Fruit fly (Drosophila melanogaster) whole organism, embryonic: ENCODE data around the gene CG6788.
A peak's percentile ranks its signal among the peaks of the same experiment; 100 is the strongest.

Experiments
- Atf6 ChIP-seq: fragments of 200-800 bp; sonication (Bioruptor generic); IDR thresholded peaks from 2 replicates; pipeline ENCODE4 v1.3.6; 2022; ENCODE audit warnings: missing biosample characterization, missing genetic modification characterization
- Awh ChIP-seq: fragments of 200-800 bp; sonication (Bioruptor generic); IDR thresholded peaks from 2 replicates; pipeline ENCODE4, ENCODE4 v1.3.6; 2022; ENCODE audit warnings: missing biosample characterization, missing genetic modification characterization
- BtbVII ChIP-seq: fragments of 200-800 bp; sonication (Bioruptor generic); optimal IDR thresholded peaks from 3 replicates; lab custom pipeline; 2017; ENCODE audit warnings: missing biosample characterization, mild to moderate bottlenecking, missing genetic modification characterization
- Bteb2 ChIP-seq: fragments of 200-800 bp; sonication (Bioruptor generic); optimal IDR thresholded peaks from 2 replicates; lab custom pipeline; 2016; ENCODE audit warnings: missing biosample characterization, missing genetic modification characterization
- CG12155 ChIP-seq: fragments of 200-800 bp; sonication (Bioruptor generic); optimal IDR thresholded peaks from 3 replicates; lab custom pipeline; 2016; ENCODE audit warnings: missing biosample characterization, missing genetic modification characterization
- CG12299 ChIP-seq: fragments of 200-800 bp; sonication (Bioruptor generic); optimal IDR thresholded peaks from 2 replicates; lab custom pipeline; 2018; ENCODE audit warnings: missing biosample characterization, mild to moderate bottlenecking, missing genetic modification characterization
- CG12942 ChIP-seq: fragments of 200-800 bp; sonication (Bioruptor generic); optimal IDR thresholded peaks from 3 replicates; lab custom pipeline; 2016; ENCODE audit warnings: missing biosample characterization, missing genetic modification characterization
- CG14965 ChIP-seq: fragments of 200-800 bp; sonication (Bioruptor generic); optimal IDR thresholded peaks from 2 replicates; lab custom pipeline; 2016; ENCODE audit warnings: missing biosample characterization, missing genetic modification characterization, borderline replicate concordance
- CG15696 ChIP-seq: fragments of 200-800 bp; sonication (Bioruptor generic); optimal IDR thresholded peaks from 2 replicates; lab custom pipeline; 2019; ENCODE audit warnings: missing biosample characterization, mild to moderate bottlenecking, missing genetic modification characterization, moderate library complexity
- CG16815 ChIP-seq: fragments of 200-800 bp; sonication (Bioruptor generic); optimal IDR thresholded peaks from 3 replicates; lab custom pipeline; 2017; ENCODE audit warnings: missing biosample characterization, mild to moderate bottlenecking, missing genetic modification characterization
- CG17829 ChIP-seq: fragments of 200-800 bp; optimal IDR thresholded peaks from 2 replicates; lab custom pipeline; 2019; ENCODE audit warnings: missing biosample characterization, mild to moderate bottlenecking, missing genetic modification characterization, moderate library complexity
- CG2199 ChIP-seq: fragments of 200-800 bp; sonication (Bioruptor generic); IDR thresholded peaks from 3 replicates; pipeline ENCODE4 v1.3.6; 2022; ENCODE audit warnings: missing biosample characterization, missing genetic modification characterization
- CG31388 ChIP-seq: fragments of 200-800 bp; sonication (Bioruptor generic); optimal IDR thresholded peaks from 2 replicates; lab custom pipeline; 2016; ENCODE audit warnings: missing biosample characterization, missing genetic modification characterization
- CG3847 ChIP-seq: fragments of 200-800 bp; sonication (Bioruptor generic); IDR thresholded peaks from 2 replicates; pipeline ENCODE4 v1.3.6; 2022; ENCODE audit warnings: missing biosample characterization, missing genetic modification characterization
- CG4360 ChIP-seq: fragments of 200-800 bp; sonication (Bioruptor generic); IDR thresholded peaks from 2 replicates; pipeline ENCODE4 v1.3.6; 2022; ENCODE audit warnings: missing biosample characterization, missing genetic modification characterization
- CG4424 ChIP-seq: fragments of 200-800 bp; sonication (Bioruptor generic); optimal IDR thresholded peaks from 3 replicates; lab custom pipeline; 2016; ENCODE audit warnings: missing biosample characterization, missing genetic modification characterization
- CG6272 ChIP-seq: fragments of 200-800 bp; sonication (Bioruptor generic); IDR thresholded peaks from 2 replicates; pipeline ENCODE4 v1.3.6; 2022; ENCODE audit warnings: missing biosample characterization, missing genetic modification characterization
- CG7556 ChIP-seq: fragments of 200-800 bp; sonication (Bioruptor generic); optimal IDR thresholded peaks from 2 replicates; lab custom pipeline; 2017; ENCODE audit warnings: missing biosample characterization, mild to moderate bottlenecking, missing genetic modification characterization
- CG8478 ChIP-seq: fragments of >200 bp; optimal IDR thresholded peaks from 2 replicates; lab custom pipeline; 2018
- Doc2 ChIP-seq: fragments of 200-800 bp; sonication (Bioruptor generic); IDR thresholded peaks from 2 replicates; pipeline ENCODE4 v1.3.6; 2022; ENCODE audit warnings: missing biosample characterization, missing genetic modification characterization
- HLH3B ChIP-seq: fragments of 200-800 bp; sonication (Bioruptor generic); IDR thresholded peaks from 2 replicates; pipeline ENCODE4 v1.3.6; 2022; ENCODE audit warnings: missing biosample characterization, missing genetic modification characterization
- Hey ChIP-seq: fragments of 200-800 bp; sonication (Bioruptor generic); optimal IDR thresholded peaks from 3 replicates; lab custom pipeline; 2018; ENCODE audit warnings: missing biosample characterization, mild to moderate bottlenecking, missing genetic modification characterization
- Hr78 ChIP-seq, 2 experiments: fragments of 200-800 bp in 1 of 2; fragments of >200 bp in 1 of 2; sonication (Bioruptor generic) in 1 of 2; optimal IDR thresholded peaks; 2 replicates each; lab custom pipeline; 2017 to 2019; ENCODE audit warnings: missing biosample characterization in 2 of 2, missing genetic modification characterization in 2 of 2, mild to moderate bottlenecking in 1 of 2, moderate library complexity in 1 of 2
- Max ChIP-seq: fragments of 200-800 bp; sonication (Bioruptor generic); optimal IDR thresholded peaks from 2 replicates; lab custom pipeline; 2016; ENCODE audit warnings: missing biosample characterization, mild to moderate bottlenecking, missing genetic modification characterization
- Ptx1 ChIP-seq: fragments of 200-800 bp; sonication (Bioruptor generic); IDR thresholded peaks from 2 replicates; pipeline ENCODE4 v1.3.6; 2022; ENCODE audit warnings: missing biosample characterization, missing genetic modification characterization
- Sin3A ChIP-seq: fragments of >200 bp; optimal IDR thresholded peaks from 2 replicates; lab custom pipeline; 2018
- Spps ChIP-seq: fragments of 200-800 bp; sonication (Bioruptor generic); optimal IDR thresholded peaks from 2 replicates; lab custom pipeline; 2018; ENCODE audit warnings: missing biosample characterization, mild to moderate bottlenecking, missing genetic modification characterization
- Vsx1 ChIP-seq: fragments of 200-800 bp; sonication (Bioruptor generic); optimal IDR thresholded peaks from 2 replicates; lab custom pipeline; 2017; ENCODE audit warnings: missing biosample characterization, mild to moderate bottlenecking, missing genetic modification characterization, missing genetic modification reagents
- ara ChIP-seq: fragments of 200-800 bp; sonication (Bioruptor generic); IDR thresholded peaks from 2 replicates; pipeline ENCODE4 v1.3.6; 2022; ENCODE audit warnings: missing biosample characterization, missing genetic modification characterization
- ato ChIP-seq: fragments of 200-800 bp; sonication (Bioruptor generic); IDR thresholded peaks from 2 replicates; pipeline ENCODE4 v1.3.6; 2022; ENCODE audit warnings: missing biosample characterization, missing genetic modification characterization; ENCODE audit not compliant: partially characterized antibody
- ci ChIP-seq: fragments of 200-800 bp; sonication (Bioruptor generic); IDR thresholded peaks from 3 replicates; pipeline ENCODE4 v1.3.6; 2022; ENCODE audit warnings: missing biosample characterization, missing genetic modification characterization
- crc ChIP-seq: fragments of 200-800 bp; sonication (Bioruptor generic); optimal IDR thresholded peaks from 2 replicates; lab custom pipeline; 2016; ENCODE audit warnings: missing biosample characterization, missing genetic modification characterization
- cwo ChIP-seq: fragments of 200-800 bp; sonication (Bioruptor generic); optimal IDR thresholded peaks from 3 replicates; lab custom pipeline; 2017; ENCODE audit warnings: missing biosample characterization, missing genetic modification characterization, mild to moderate bottlenecking, moderate library complexity, missing genetic modification reagents
- dimm ChIP-seq: fragments of 200-800 bp; sonication (Bioruptor generic); IDR thresholded peaks from 2 replicates; pipeline ENCODE4 v1.3.6; 2022; ENCODE audit warnings: missing biosample characterization, missing genetic modification characterization
- disco-r ChIP-seq: fragments of 200-800 bp; sonication (Bioruptor generic); optimal IDR thresholded peaks from 2 replicates; lab custom pipeline; 2016; ENCODE audit warnings: missing biosample characterization, missing genetic modification characterization
- fd102C ChIP-seq: fragments of 200-800 bp; sonication (Bioruptor generic); optimal IDR thresholded peaks from 2 replicates; lab custom pipeline; 2018; ENCODE audit warnings: missing biosample characterization, mild to moderate bottlenecking, missing genetic modification characterization, moderate library complexity
- fd64A ChIP-seq: fragments of 200-800 bp; sonication (Bioruptor generic); optimal IDR thresholded peaks from 3 replicates; lab custom pipeline; 2018; ENCODE audit warnings: missing biosample characterization, mild to moderate bottlenecking, missing genetic modification characterization
- gsb ChIP-seq: fragments of 200-800 bp; sonication (Bioruptor generic); IDR thresholded peaks from 2 replicates; pipeline ENCODE4 v1.3.6; 2022; ENCODE audit warnings: missing biosample characterization, missing genetic modification characterization
- h ChIP-seq: fragments of >200 bp; optimal IDR thresholded peaks from 2 replicates; lab custom pipeline; 2017
- lov ChIP-seq, 2 experiments: fragments of 200-800 bp in 1 of 2; fragments of >200 bp in 1 of 2; sonication (Bioruptor generic) in 1 of 2; IDR thresholded peaks in 1 of 2; optimal IDR thresholded peaks in 1 of 2; 2 replicates in 1 of 2; 3 replicates in 1 of 2; pipeline versions ENCODE4 v1.3.6 to Lab custom; 2017 to 2022; ENCODE audit warnings: missing biosample characterization in 1 of 2, missing genetic modification characterization in 1 of 2
- otp ChIP-seq: fragments of 200-800 bp; sonication (Bioruptor generic); IDR thresholded peaks from 3 replicates; pipeline ENCODE4, ENCODE4 v1.3.6; 2022; ENCODE audit warnings: missing biosample characterization, missing genetic modification characterization
- sc ChIP-seq, 3 experiments: fragments of >200 bp in 2 of 3; fragments of 200-800 bp in 1 of 3; sonication (Bioruptor generic) in 1 of 3; optimal IDR thresholded peaks; 2 replicates in 2 of 3; 3 replicates in 1 of 3; lab custom pipeline; 2017; ENCODE audit warnings: mild to moderate bottlenecking in 1 of 3, missing biosample characterization in 1 of 3, missing genetic modification characterization in 1 of 3, missing genetic modification reagents in 1 of 3
- scrt ChIP-seq: fragments of 200-800 bp; sonication (Bioruptor generic); optimal IDR thresholded peaks from 2 replicates; lab custom pipeline; 2018; ENCODE audit warnings: missing biosample characterization, mild to moderate bottlenecking, missing genetic modification characterization, moderate library complexity
- slbo ChIP-seq: fragments of 200-800 bp; sonication (Bioruptor generic); IDR thresholded peaks from 2 replicates; pipeline ENCODE4 v1.3.6; 2022; ENCODE audit warnings: missing biosample characterization, missing genetic modification characterization
- so ChIP-seq: fragments of 200-800 bp; sonication (Bioruptor generic); IDR thresholded peaks from 3 replicates; pipeline ENCODE4 v1.3.6; 2022; ENCODE audit warnings: missing biosample characterization, missing genetic modification characterization
- sr ChIP-seq: fragments of 200-800 bp; sonication (Bioruptor generic); IDR thresholded peaks from 3 replicates; pipeline ENCODE4 v1.3.6; 2022; ENCODE audit warnings: missing biosample characterization, missing genetic modification characterization
- ssp ChIP-seq: fragments of 200-800 bp; sonication (Bioruptor generic); IDR thresholded peaks from 2 replicates; pipeline ENCODE4 v1.3.6; 2022; ENCODE audit warnings: missing biosample characterization, missing genetic modification characterization
- tll ChIP-seq, 2 experiments: fragments of 200-800 bp in 1 of 2; fragments of >200 bp in 1 of 2; sonication (Bioruptor generic) in 1 of 2; optimal IDR thresholded peaks; 2 replicates each; lab custom pipeline; 2017 to 2019; ENCODE audit warnings: missing biosample characterization in 2 of 2, missing genetic modification characterization in 2 of 2, mild to moderate bottlenecking in 1 of 2, moderate library complexity in 1 of 2
- unpg ChIP-seq: fragments of 200-800 bp; sonication (Bioruptor generic); optimal IDR thresholded peaks from 3 replicates; lab custom pipeline; 2018; ENCODE audit warnings: missing biosample characterization, mild to moderate bottlenecking, missing genetic modification characterization, moderate library complexity
- zen2 ChIP-seq: fragments of 200-800 bp; sonication (Bioruptor generic); IDR thresholded peaks from 3 replicates; pipeline ENCODE4 v1.3.6; 2022; ENCODE audit warnings: missing biosample characterization, missing genetic modification characterization; ENCODE audit not compliant: partially characterized antibody

The CG6788 gene

DNA sequence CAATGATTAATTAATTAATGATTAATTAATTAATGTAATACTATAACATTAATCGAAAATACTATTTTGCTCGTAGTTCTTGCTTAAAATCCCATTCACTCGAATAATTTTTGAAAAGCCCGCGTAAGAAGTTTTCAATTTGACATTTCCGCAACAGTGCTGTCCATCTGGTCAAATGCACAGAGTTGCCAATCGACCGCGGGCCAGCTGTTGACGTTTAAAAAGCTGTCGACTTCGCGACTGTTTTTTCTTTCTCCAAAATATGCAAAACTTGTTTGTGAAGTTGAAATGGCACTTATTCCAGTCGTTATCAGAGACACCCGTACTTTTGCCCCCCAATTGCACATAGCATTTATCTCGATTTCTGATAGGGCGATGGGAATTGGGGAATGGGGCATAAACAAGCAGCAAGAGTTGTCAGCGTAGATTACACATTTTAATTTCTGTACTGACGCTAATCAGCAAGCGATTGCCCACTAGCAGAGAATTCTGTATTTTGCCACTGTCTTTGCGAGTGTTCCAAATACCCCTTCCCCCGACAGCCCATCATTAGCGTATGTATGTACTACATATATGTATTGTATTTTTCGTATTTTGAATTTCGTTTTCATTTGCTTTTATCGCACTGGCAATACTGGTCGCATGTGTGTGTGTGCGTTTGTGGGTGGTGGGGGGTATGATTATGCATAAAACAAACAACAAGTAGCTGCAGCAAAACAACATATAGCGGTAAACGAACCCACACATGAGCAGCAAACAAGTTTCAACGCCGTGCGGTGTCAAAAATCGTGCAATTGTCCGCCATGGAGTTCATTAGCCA lies 31.3 kb upstream of the CG6788 start, which contains the start of gene Srx (continued):
- TF ChIP-seq CG12942 (GFP tag; lab: Kevin White, UChicago) (no peak), CG4360 (GFP tag; lab: Robert Waterston, UW) (no peak), Max (no peak), sc (optimal IDR thresholded peaks at IDR 0.05; lab: Kevin White, UChicago) (no peak), sc (GFP tag; optimal IDR thresholded peaks at IDR 0.05; lab: Kevin White, UChicago) (no peak), ara (GFP tag; lab: Robert Waterston, UW) (no peak), CG14965 (GFP tag; lab: Kevin White, UChicago) (no peak), CG6272 (GFP tag; lab: Robert Waterston, UW) (no peak), fd102C (GFP tag; lab: Kevin White, UChicago) (no peak), lov (optimal IDR thresholded peaks at IDR 0.05; lab: Kevin White, UChicago) (no peak), lov (GFP tag; IDR thresholded peaks at IDR 0.05; lab: Robert Waterston, UW) (no peak), CG3847 (GFP tag; lab: Robert Waterston, UW) (no peak), Awh (GFP tag; lab: Robert Waterston, UW) (no peak), h (no peak), gsb (GFP tag; lab: Robert Waterston, UW) (no peak), Doc2 (GFP tag; lab: Robert Waterston, UW) (no peak), tll (GFP tag; optimal IDR thresholded peaks at IDR 0.05; lab: Kevin White, UChicago) (no peak), CG12155 (GFP tag; lab: Kevin White, UChicago) (no peak), Bteb2 (GFP tag; lab: Kevin White, UChicago) (no peak), Hr78 (GFP tag; optimal IDR thresholded peaks at IDR 0.05; lab: Kevin White, UChicago) (no peak), CG31388 (GFP tag; lab: Kevin White, UChicago) (no peak), Atf6 (no peak), Ptx1 (GFP tag; lab: Robert Waterston, UW) (no peak), CG17829 (tag; lab: Kevin White, UChicago) (no peak), Sin3A (lab: Kevin White, UChicago) (peak; percentile 11), CG12299 (tag; lab: Kevin White, UChicago) (peak; percentile 17), sr (no peak), slbo (0 out of 2 replicates have a peak, but pooled peaks have one; percentile 17), dimm (GFP tag; lab: Robert Waterston, UW) (no peak), ssp (GFP tag; lab: Robert Waterston, UW) (no peak), CG15696 (no peak), CG8478 (lab: Kevin White, UChicago) (no peak), Hey (tag; lab: Kevin White, UChicago) (peak; percentile 23), fd64A (GFP tag; lab: Kevin White, UChicago) (no peak), BtbVII (GFP tag; lab: Kevin White, UChicago) (no peak), so (0 out of 3 replicates have a peak, but pooled peaks have one; percentile 35), crc (GFP tag; lab: Kevin White, UChicago) (no peak), zen2 (no peak), otp (GFP tag; lab: Robert Waterston, UW) (no peak), cwo (GFP tag; lab: Kevin White, UChicago) (no peak), CG7556 (GFP tag; lab: Kevin White, UChicago) (peak; percentile 5), scrt (GFP tag; lab: Kevin White, UChicago) (no peak), CG4424 (GFP tag; lab: Kevin White, UChicago) (no peak), CG2199 (GFP tag; lab: Robert Waterston, UW) (no peak), CG16815 (GFP tag; lab: Kevin White, UChicago) (no peak), ci (GFP tag; lab: Robert Waterston, UW) (no peak), unpg (no peak), ato (no peak), Vsx1 (GFP tag; lab: Kevin White, UChicago) (no peak), disco-r (GFP tag; lab: Kevin White, UChicago) (no peak), Spps (tag; lab: Kevin White, UChicago) (no peak), HLH3B (GFP tag; lab: Robert Waterston, UW) (no peak)
